Fruit fly (Drosophila melanogaster): ENCODE data around the gene CG14624.
A peak's percentile ranks its signal among the peaks of the same experiment; 100 is the strongest.

CG14624 gene

dm6 chrX:1234817-1235617 lies 28.5 kb downstream of the CG14624 start (continued):
- no peak for TF ChIP-seq eve (GFP tag; optimal IDR thresholded peaks at IDR 0.05)
- peak; percentile 13 for TF ChIP-seq CG8290 (GFP tag; optimal IDR thresholded peaks at IDR 0.05)
- peak in 1 of 2 experiments; percentile 90 for TF ChIP-seq CG8290 (tag; optimal IDR thresholded peaks at IDR 0.05)
- TF ChIP-seq CG2202 (tag; optimal IDR thresholded peaks at IDR 0.05) = peak; percentile 61
- TF ChIP-seq ci (GFP tag; IDR thresholded peaks at IDR 0.05) = peak; percentile 91
- TF ChIP-seq CG10209 (GFP tag; optimal IDR thresholded peaks at IDR 0.05) = peak; percentile 77
- peak; percentile 66 for TF ChIP-seq CG1792 (GFP tag; optimal IDR thresholded peaks at IDR 0.05)
- TF ChIP-seq ato (GFP tag; IDR thresholded peaks at IDR 0.05; ENCODE audit: partially characterized antibody) = no peak
- TF ChIP-seq hbn (GFP tag; IDR thresholded peaks at IDR 0.05; ENCODE audit: partially characterized antibody) = peak; percentile 52; the same call in 1 of the 2 replicates
- peak; percentile 98 for TF ChIP-seq CG10274 (GFP tag; optimal IDR thresholded peaks at IDR 0.05)
- TF ChIP-seq cas (GFP tag; IDR thresholded peaks at IDR 0.05) = 0 out of 2 replicates have a peak, but pooled peaks have one; percentile 39
- peak; percentile 83 for TF ChIP-seq CG11456 (GFP tag; IDR thresholded peaks at IDR 0.05)
- peak; percentile 81 for TF ChIP-seq CG10366 (GFP tag; IDR thresholded peaks at IDR 0.05)
- peak; percentile 76 for TF ChIP-seq CG33557 (GFP tag; optimal IDR thresholded peaks at IDR 0.05)
- peak; percentile 75 for TF ChIP-seq esg (GFP tag; conservative IDR thresholded peaks at IDR 0.05)
- TF ChIP-seq CG1602 (GFP tag; optimal IDR thresholded peaks at IDR 0.05) = peak; percentile 67
- peak; percentile 82 for TF ChIP-seq CG9609 (GFP tag; optimal IDR thresholded peaks at IDR 0.05)
- TF ChIP-seq CG2712 (tag; optimal IDR thresholded peaks at IDR 0.05) = peak; percentile 90
- peak; percentile 65 for TF ChIP-seq ind (GFP tag; optimal IDR thresholded peaks at IDR 0.05)
- TF ChIP-seq Blimp-1 (GFP tag; optimal IDR thresholded peaks at IDR 0.05) = peak; percentile 80
- no peak for TF ChIP-seq Elba2 (GFP tag; optimal IDR thresholded peaks at IDR 0.05)
- peak; percentile 61 for TF ChIP-seq sug (tag; optimal IDR thresholded peaks at IDR 0.05)
- no peak for TF ChIP-seq repo (GFP tag; optimal IDR thresholded peaks at IDR 0.05)
- 0 out of 2 replicates have a peak, but pooled peaks have one; percentile 22 for TF ChIP-seq bowl (GFP tag; IDR thresholded peaks at IDR 0.05)
- peak; percentile 82 for TF ChIP-seq lilli (GFP tag; optimal IDR thresholded peaks at IDR 0.05)
- peak; percentile 47; the same call in 1 of the 2 replicates for TF ChIP-seq Ravus (GFP tag; IDR thresholded peaks at IDR 0.05)
- TF ChIP-seq CG11247 (GFP tag; IDR thresholded peaks at IDR 0.05) = peak; percentile 76
- TF ChIP-seq sima (GFP tag; optimal IDR thresholded peaks at IDR 0.05) = peak; percentile 11
- TF ChIP-seq dimm (GFP tag; IDR thresholded peaks at IDR 0.05) = no peak
- TF ChIP-seq stc (GFP tag; IDR thresholded peaks at IDR 0.05) = peak; percentile 73
- peak; percentile 45 for TF ChIP-seq Max (GFP tag; optimal IDR thresholded peaks at IDR 0.05)
- peak; percentile 67 for TF ChIP-seq Atf-2 (GFP tag; optimal IDR thresholded peaks at IDR 0.05)
- peak; percentile 80 for TF ChIP-seq CG30431 (GFP tag; optimal IDR thresholded peaks at IDR 0.05)
- TF ChIP-seq crol (GFP tag; IDR thresholded peaks at IDR 0.05) = no peak
- TF ChIP-seq Oli (tag; optimal IDR thresholded peaks at IDR 0.05) = peak; percentile 85
- peak in 1 of 3 experiments; percentile 22 for TF ChIP-seq Stat92E (GFP tag; optimal IDR thresholded peaks at IDR 0.05)
- TF ChIP-seq trh (GFP tag; optimal IDR thresholded peaks at IDR 0.05) = peak; percentile 47
- TF ChIP-seq Dp (GFP tag; optimal IDR thresholded peaks at IDR 0.05) = no peak
- TF ChIP-seq CG17912 (GFP tag; optimal IDR thresholded peaks at IDR 0.05) = no peak
- TF ChIP-seq chif (GFP tag; optimal IDR thresholded peaks at IDR 0.05) = peak; percentile 55 to 78
- TF ChIP-seq CG7928 (GFP tag; optimal IDR thresholded peaks at IDR 0.05) = no peak
- TF ChIP-seq CG2116 (GFP tag; optimal IDR thresholded peaks at IDR 0.05) = no peak
- TF ChIP-seq CG4820 (GFP tag; optimal IDR thresholded peaks at IDR 0.05) = peak; percentile 60
- TF ChIP-seq CG8944 (GFP tag; optimal IDR thresholded peaks at IDR 0.05) = peak; percentile 58
- TF ChIP-seq CG4707 (GFP tag; optimal IDR thresholded peaks at IDR 0.05) = peak; percentile 67
- TF ChIP-seq sob (GFP tag; IDR thresholded peaks at IDR 0.05) = peak; percentile 81
- no peak for TF ChIP-seq CG31388 (GFP tag; optimal IDR thresholded peaks at IDR 0.05)
- peak; percentile 67 for TF ChIP-seq sens-2 (GFP tag; IDR thresholded peaks at IDR 0.05)
- peak; percentile 51; the same call in 1 of the 2 replicates for TF ChIP-seq CG11696 (GFP tag; IDR thresholded peaks at IDR 0.05)
- peak; percentile 75 for TF ChIP-seq CG16815 (GFP tag; optimal IDR thresholded peaks at IDR 0.05)
